Worm (Caenorhabditis elegans) whole organism, L3 larva: ENCODE measurements around the gene F53F4.15.

ENCODE experiments used
- ceh-16 ChIP-seq: sonication (generic microtip); optimal IDR thresholded peaks from 2 replicates; lab custom pipeline; 2017; ENCODE audit warnings: missing biosample characterization, missing genetic modification characterization
- daf-12 ChIP-seq: fragments of 150-350 bp; optimal IDR thresholded peaks from 2 replicates; lab custom pipeline; 2014; ENCODE audit warnings: missing biosample characterization, missing genetic modification reagents, missing genetic modification characterization
- nhr-23 ChIP-seq: fragments of 150-350 bp; optimal IDR thresholded peaks from 2 replicates; lab custom pipeline; 2014; ENCODE audit warnings: missing biosample characterization, missing genetic modification reagents, missing genetic modification characterization
- ztf-11 ChIP-seq: fragments of 150-350 bp; optimal IDR thresholded peaks from 2 replicates; lab custom pipeline; 2014; ENCODE audit warnings: missing biosample characterization, missing genetic modification characterization

ce11 chrV:13576828-13577227 is 43.9 kb upstream of the F53F4.15 start:
- TF ChIP-seq daf-12 (tag; lab: Kevin White, UChicago) (no peak), nhr-23 (tag; lab: Kevin White, UChicago) (no peak), ztf-11 (no peak), ceh-16 (tag; lab: Kevin White, UChicago) (no peak)
